Worm (Caenorhabditis elegans) whole organism, midembryonic: ENCODE results near the gene uba-1.

Experiments
- T22C8.4 ChIP-seq: fragments of 200-800 bp; sonication (Bioruptor generic); IDR thresholded peaks from 2 replicates; pipeline ENCODE4 v1.3.6; 2022; ENCODE audit warnings: missing genetic modification characterization, missing compliant biosample characterization
- cog-1 ChIP-seq: sonication (generic microtip); optimal IDR thresholded peaks from 2 replicates; lab custom pipeline; 2016; ENCODE audit warnings: missing genetic modification characterization, missing compliant biosample characterization
- flt-1 ChIP-seq: fragments of 200-800 bp; sonication (Bioruptor generic); IDR thresholded peaks from 2 replicates; pipeline ENCODE4 v1.3.6; 2022; ENCODE audit warnings: missing genetic modification characterization, missing compliant biosample characterization
- klf-2 ChIP-seq: fragments of 200-800 bp; sonication (Bioruptor generic); conservative IDR thresholded peaks from 2 replicates; pipeline ENCODE4 v1.3.6; 2022; ENCODE audit warnings: missing genetic modification reagents, missing genetic modification characterization, missing compliant biosample characterization
- med-1 ChIP-seq: sonication (generic microtip); optimal IDR thresholded peaks from 2 replicates; lab custom pipeline; 2017; ENCODE audit warnings: missing genetic modification characterization, mild to moderate bottlenecking, missing compliant biosample characterization, antibody characterized with exemption, missing genetic modification reagents; ENCODE audit not compliant: insufficient read depth
- ref-1 ChIP-seq: fragments of 200-800 bp; sonication (Bioruptor generic); conservative IDR thresholded peaks from 2 replicates; pipeline ENCODE4 v1.3.6; 2022; ENCODE audit warnings: missing genetic modification reagents, missing genetic modification characterization, missing compliant biosample characterization
- tab-1 ChIP-seq: fragments of 200-800 bp; sonication (Bioruptor generic); IDR thresholded peaks from 2 replicates; pipeline ENCODE4 v1.3.6; 2022; ENCODE audit warnings: missing genetic modification characterization, missing compliant biosample characterization
- ztf-23 ChIP-seq: fragments of 200-800 bp; sonication (Bioruptor generic); IDR thresholded peaks from 2 replicates; pipeline ENCODE4 v1.3.6; 2022; ENCODE audit warnings: missing genetic modification reagents, missing genetic modification characterization, missing compliant biosample characterization
- ztf-29 ChIP-seq: fragments of 200-800 bp; sonication (Bioruptor generic); IDR thresholded peaks from 2 replicates; pipeline ENCODE4 v1.3.6; 2022; ENCODE audit warnings: missing genetic modification reagents, missing genetic modification characterization, missing compliant biosample characterization

Gene uba-1

ce11 chrIV:10017633-10018032 is 22.9 kb upstream of the uba-1 start, which contains the start of gene F44D12.2:
F44D12.2 (minus strand) TSS chrIV:10017733.
- TF ChIP-seq tab-1 (GFP tag; lab: Robert Waterston, UW) = no peak
- TF ChIP-seq med-1 = no peak
- TF ChIP-seq flt-1 = no peak
- TF ChIP-seq ztf-23 (GFP tag; lab: Robert Waterston, UW) = no peak
- TF ChIP-seq ztf-29 (GFP tag; lab: Robert Waterston, UW) = no peak
- no peak for TF ChIP-seq ref-1 (GFP tag; lab: Robert Waterston, UW)
- TF ChIP-seq klf-2 (GFP tag; lab: Robert Waterston, UW) = no peak
- TF ChIP-seq cog-1 (tag; lab: Kevin White, UChicago) = no peak
- no peak for TF ChIP-seq T22C8.4 (GFP tag; lab: Robert Waterston, UW)

ce11 chrIV:10016977-10017376 is 22.2 kb upstream of the uba-1 start, which contains the start of gene ent-7:
ent-7 (plus strand) TSS chrIV:10017277.
- TF ChIP-seq ztf-29 (GFP tag; lab: Robert Waterston, UW) (no peak), T22C8.4 (GFP tag; lab: Robert Waterston, UW) (no peak), med-1 (no peak), ztf-23 (GFP tag; lab: Robert Waterston, UW) (no peak), flt-1 (no peak), ref-1 (GFP tag; lab: Robert Waterston, UW) (no peak), cog-1 (tag; lab: Kevin White, UChicago) (no peak), tab-1 (GFP tag; lab: Robert Waterston, UW) (no peak), klf-2 (GFP tag; lab: Robert Waterston, UW) (no peak)

- TF ChIP-seq flt-1 (no peak), ref-1 (GFP tag; lab: Robert Waterston, UW) (no peak)
These were observed 14.8 kb upstream of the uba-1 start, which contains the start of gene magu-4 for ce11 chrIV:10009536-10009935. magu-4 (plus strand) TSS chrIV:10009753.

- no peak for TF ChIP-seq tab-1 (GFP tag; lab: Robert Waterston, UW)
These were observed 13.0 kb upstream of the uba-1 start for ce11 chrIV:10007758-10008157.

- TF ChIP-seq cog-1 (tag; lab: Kevin White, UChicago) (no peak), med-1 (no peak), ref-1 (GFP tag; lab: Robert Waterston, UW) (no peak), ztf-23 (GFP tag; lab: Robert Waterston, UW) (no peak), tab-1 (GFP tag; lab: Robert Waterston, UW) (no peak), flt-1 (no peak), klf-2 (GFP tag; lab: Robert Waterston, UW) (no peak), T22C8.4 (GFP tag; lab: Robert Waterston, UW) (no peak), ztf-29 (GFP tag; lab: Robert Waterston, UW) (no peak)
These were observed 12.0 kb upstream of the uba-1 start, which contains the start of gene C47E12.13 for ce11 chrIV:10006792-10007191. C47E12.13 (minus strand) TSS chrIV:10006892.

- TF ChIP-seq ztf-29 (GFP tag; lab: Robert Waterston, UW) = no peak
- no peak for TF ChIP-seq ztf-23 (GFP tag; lab: Robert Waterston, UW)
- no peak for TF ChIP-seq klf-2 (GFP tag; lab: Robert Waterston, UW)
- TF ChIP-seq tab-1 (GFP tag; lab: Robert Waterston, UW) = no peak
- TF ChIP-seq ref-1 (GFP tag; lab: Robert Waterston, UW) = no peak
- TF ChIP-seq flt-1 = no peak
- TF ChIP-seq med-1 = no peak
- TF ChIP-seq cog-1 (tag; lab: Kevin White, UChicago) = no peak
- TF ChIP-seq T22C8.4 (GFP tag; lab: Robert Waterston, UW) = no peak
These were observed 8.6 kb upstream of the uba-1 start, which contains the start of the genes C47E12.2 and sars-1 for ce11 chrIV:10003372-10003771. C47E12.2 (minus strand) TSS chrIV:10003502. sars-1 (plus strand) TSS chrIV:10003726.

- TF ChIP-seq ztf-23 (GFP tag; lab: Robert Waterston, UW) = no peak
- TF ChIP-seq cog-1 (tag; lab: Kevin White, UChicago) = no peak
- TF ChIP-seq klf-2 (GFP tag; lab: Robert Waterston, UW) = no peak
- TF ChIP-seq tab-1 (GFP tag; lab: Robert Waterston, UW) = no peak
- no peak for TF ChIP-seq ref-1 (GFP tag; lab: Robert Waterston, UW)
- TF ChIP-seq T22C8.4 (GFP tag; lab: Robert Waterston, UW) = no peak
- no peak for TF ChIP-seq flt-1
- TF ChIP-seq ztf-29 (GFP tag; lab: Robert Waterston, UW) = no peak
- TF ChIP-seq med-1 = no peak
These were observed 7.0 kb upstream of the uba-1 start, which contains the start of gene C47E12.3 for ce11 chrIV:10001748-10002147. C47E12.3 (minus strand) TSS chrIV:10001848.

ce11 chrIV:9998487-9999218 is 3.9 kb upstream of the uba-1 start, which contains the start of gene pyp-1:
pyp-1 (minus strand) TSS chrIV:9998925.
- TF ChIP-seq ztf-29 (GFP tag; lab: Robert Waterston, UW) (no peak), tab-1 (GFP tag; lab: Robert Waterston, UW) (no peak), ref-1 (GFP tag; lab: Robert Waterston, UW) (no peak), T22C8.4 (GFP tag; lab: Robert Waterston, UW) (no peak), ztf-23 (GFP tag; lab: Robert Waterston, UW) (no peak), klf-2 (GFP tag; lab: Robert Waterston, UW) (no peak), med-1 (no peak), flt-1 (no peak), cog-1 (tag; lab: Kevin White, UChicago) (no peak)

ce11 chrIV:9993403-9994132 is 1.2 kb downstream of the uba-1 start:
- TF ChIP-seq ztf-29 (GFP tag; lab: Robert Waterston, UW) = no peak
- TF ChIP-seq T22C8.4 (GFP tag; lab: Robert Waterston, UW) = no peak
- no peak for TF ChIP-seq tab-1 (GFP tag; lab: Robert Waterston, UW)
- TF ChIP-seq ref-1 (GFP tag; lab: Robert Waterston, UW) = no peak
- no peak for TF ChIP-seq klf-2 (GFP tag; lab: Robert Waterston, UW)
- TF ChIP-seq flt-1 = no peak
- TF ChIP-seq cog-1 (tag; lab: Kevin White, UChicago) = no peak
- TF ChIP-seq ztf-23 (GFP tag; lab: Robert Waterston, UW) = no peak
